Worm (Caenorhabditis elegans): ENCODE results near the gene srh-37.

- TF ChIP-seq scrt-1 (GFP tag; IDR thresholded peaks at IDR 0.05) (no peak), ama-1 (optimal IDR thresholded peaks at IDR 0.05) (no peak), ceh-36 (tag; optimal IDR thresholded peaks at IDR 0.05) (no peak), tra-4 (tag; optimal IDR thresholded peaks at IDR 0.05) (no peak), flt-1 (GFP tag; IDR thresholded peaks at IDR 0.05) (no peak), tbx-11 (GFP tag; IDR thresholded peaks at IDR 0.05) (no peak), pes-1 (GFP tag; IDR thresholded peaks at IDR 0.05) (no peak), ets-7 (tag; optimal IDR thresholded peaks at IDR 0.05) (no peak), sea-1 (GFP tag; conservative IDR thresholded peaks at IDR 0.05) (no peak), F13C5.2 (tag; optimal IDR thresholded peaks at IDR 0.05) (no peak), tbx-37 (GFP tag; conservative IDR thresholded peaks at IDR 0.05) (no peak), aly-1 (tag; optimal IDR thresholded peaks at IDR 0.05) (no peak), B0310.2 (tag; optimal IDR thresholded peaks at IDR 0.05) (no peak)
Measured at ce11 chrV:505191-505590, 7.1 kb downstream of the srh-37 start, which contains the start of gene srlf-19.

All from whole organism, early embryonic.